Worm (Caenorhabditis elegans) whole organism, L1 larva: ENCODE data around the gene hlh-4.
A peak's percentile ranks its signal among the peaks of the same experiment; 100 is the strongest.

Experiments used
- F16B12.6 ChIP-seq: fragments of 150-350 bp; optimal IDR thresholded peaks from 2 replicates; lab custom pipeline; 2014; ENCODE audit warnings: missing biosample characterization, missing genetic modification characterization
- Y116A8C.19 ChIP-seq: sonication (generic microtip); optimal IDR thresholded peaks from 2 replicates; lab custom pipeline; 2016; ENCODE audit warnings: missing compliant biosample characterization, missing genetic modification characterization, borderline replicate concordance
- aha-1 ChIP-seq: fragments of 150-350 bp; optimal IDR thresholded peaks from 2 replicates; lab custom pipeline; 2014; ENCODE audit warnings: missing biosample characterization, missing genetic modification characterization
- alr-1 ChIP-seq: fragments of 200-800 bp; sonication (Bioruptor generic); optimal IDR thresholded peaks from 2 replicates; lab custom pipeline; 2018; ENCODE audit warnings: borderline replicate concordance, mild to moderate bottlenecking, missing genetic modification characterization, missing compliant biosample characterization
- aly-2 ChIP-seq: fragments of 150-350 bp; optimal IDR thresholded peaks from 2 replicates; lab custom pipeline; 2014; ENCODE audit warnings: missing biosample characterization, missing genetic modification characterization
- blmp-1 ChIP-seq: fragments of 150-350 bp; optimal IDR thresholded peaks from 2 replicates; lab custom pipeline; 2014; ENCODE audit warnings: missing biosample characterization, missing genetic modification characterization
- ceh-63 ChIP-seq: fragments of 200-800 bp; sonication (Bioruptor generic); optimal IDR thresholded peaks from 2 replicates; lab custom pipeline; 2018; ENCODE audit warnings: mild to moderate bottlenecking, missing genetic modification characterization, missing compliant biosample characterization
- ceh-8 ChIP-seq: fragments of 200-800 bp; sonication (Bioruptor generic); optimal IDR thresholded peaks from 2 replicates; lab custom pipeline; 2018; ENCODE audit warnings: mild to moderate bottlenecking, missing genetic modification characterization, moderate library complexity, missing compliant biosample characterization
- ceh-88 ChIP-seq: fragments of 200-800 bp; sonication (Bioruptor generic); IDR thresholded peaks from 2 replicates; pipeline ENCODE4 v1.3.6; 2022; ENCODE audit warnings: missing genetic modification characterization, missing compliant biosample characterization
- egl-13 ChIP-seq: sonication (generic microtip); optimal IDR thresholded peaks from 2 replicates; lab custom pipeline; 2016; ENCODE audit warnings: missing genotype, missing genetic modification reagents, missing genetic modification characterization, missing compliant biosample characterization
- egl-27 ChIP-seq, 2 experiments: fragments of 150-350 bp in 1 of 2; sonication (generic microtip); optimal IDR thresholded peaks; 3 replicates each; lab custom pipeline; 2017 to 2018; ENCODE audit warnings: missing biosample characterization in 2 of 2, missing genetic modification characterization in 2 of 2, missing genetic modification reagents in 2 of 2
- elt-2 ChIP-seq: sonication (generic microtip); optimal IDR thresholded peaks from 2 replicates; lab custom pipeline; 2016; ENCODE audit warnings: missing genetic modification characterization, mild to moderate bottlenecking, inconsistent platforms, missing compliant biosample characterization, missing genetic modification reagents
- fkh-10 ChIP-seq: sonication (generic microtip); optimal IDR thresholded peaks from 2 replicates; lab custom pipeline; 2017; ENCODE audit warnings: missing biosample characterization, missing genetic modification reagents, missing genetic modification characterization
- fos-1 ChIP-seq: fragments of 150-350 bp; optimal IDR thresholded peaks from 2 replicates; lab custom pipeline; 2014; ENCODE audit warnings: missing biosample characterization, missing genetic modification characterization
- grh-1 ChIP-seq: fragments of 200-800 bp; sonication (Bioruptor generic); IDR thresholded peaks from 2 replicates; pipeline ENCODE4 v1.3.6; 2022; ENCODE audit warnings: missing genetic modification reagents, missing genetic modification characterization, missing compliant biosample characterization
- hlh-17 ChIP-seq: fragments of 200-800 bp; sonication (Bioruptor generic); optimal IDR thresholded peaks from 2 replicates; lab custom pipeline; 2018; ENCODE audit warnings: missing genetic modification characterization, mild to moderate bottlenecking, missing compliant biosample characterization, moderate library complexity, borderline replicate concordance
- irx-1 ChIP-seq: sonication (generic microtip); optimal IDR thresholded peaks from 2 replicates; lab custom pipeline; 2016; ENCODE audit warnings: missing genetic modification characterization, missing compliant biosample characterization
- lin-13 ChIP-seq: fragments of 150-350 bp; optimal IDR thresholded peaks from 2 replicates; lab custom pipeline; 2014; ENCODE audit warnings: missing biosample characterization, missing genetic modification reagents, missing genetic modification characterization
- lin-35 ChIP-seq, 2 experiments: fragments of 150-350 bp; optimal IDR thresholded peaks; 2 replicates each; lab custom pipeline; 2014; ENCODE audit warnings: missing biosample characterization in 2 of 2, missing genetic modification characterization in 2 of 2, missing genetic modification reagents in 2 of 2
- lin-39 ChIP-seq: fragments of 150-350 bp; optimal IDR thresholded peaks from 2 replicates; lab custom pipeline; 2014; ENCODE audit warnings: missing biosample characterization, missing genetic modification reagents, missing genetic modification characterization
- lir-3 ChIP-seq: sonication (generic microtip); optimal IDR thresholded peaks from 2 replicates; lab custom pipeline; 2016; ENCODE audit warnings: mild to moderate bottlenecking, missing genetic modification characterization, moderate library complexity, missing compliant biosample characterization; ENCODE audit not compliant: poor library complexity
- mab-9 ChIP-seq: fragments of 200-800 bp; sonication (Bioruptor generic); IDR thresholded peaks from 2 replicates; pipeline ENCODE4 v1.3.6; 2022; ENCODE audit warnings: missing genetic modification reagents, missing genetic modification characterization, missing compliant biosample characterization
- mdl-1 ChIP-seq, 2 experiments: fragments of 150-350 bp; optimal IDR thresholded peaks; 2 replicates each; lab custom pipeline; 2014 to 2017; ENCODE audit warnings: missing biosample characterization in 2 of 2, missing genetic modification characterization in 2 of 2, inconsistent platforms in 1 of 2
- mef-2 ChIP-seq: fragments of 150-350 bp; optimal IDR thresholded peaks from 2 replicates; lab custom pipeline; 2014; ENCODE audit warnings: missing biosample characterization, missing genetic modification characterization
- mep-1 ChIP-seq: fragments of 150-350 bp; optimal IDR thresholded peaks from 2 replicates; lab custom pipeline; 2014; ENCODE audit warnings: missing biosample characterization, missing genetic modification characterization
- nhr-11 ChIP-seq: fragments of 150-350 bp; optimal IDR thresholded peaks from 2 replicates; lab custom pipeline; 2014; ENCODE audit warnings: missing biosample characterization, missing genetic modification characterization
- nhr-12 ChIP-seq: sonication (generic microtip); optimal IDR thresholded peaks from 2 replicates; lab custom pipeline; 2017; ENCODE audit warnings: missing biosample characterization, missing genetic modification characterization
- nhr-237 ChIP-seq: fragments of 150-350 bp; optimal IDR thresholded peaks from 2 replicates; lab custom pipeline; 2014; ENCODE audit warnings: missing biosample characterization, missing genetic modification characterization
- nhr-28 ChIP-seq: fragments of 150-350 bp; optimal IDR thresholded peaks from 2 replicates; lab custom pipeline; 2014; ENCODE audit warnings: missing biosample characterization, missing genetic modification characterization
- nhr-71 ChIP-seq: sonication (generic microtip); optimal IDR thresholded peaks from 2 replicates; lab custom pipeline; 2016; ENCODE audit warnings: mild to moderate bottlenecking, missing genetic modification characterization, moderate library complexity, missing compliant biosample characterization
- nhr-76 ChIP-seq: sonication (generic microtip); optimal IDR thresholded peaks from 2 replicates; lab custom pipeline; 2017; ENCODE audit warnings: missing biosample characterization, missing genetic modification characterization
- nhr-84 ChIP-seq: sonication (generic microtip); optimal IDR thresholded peaks from 2 replicates; lab custom pipeline; 2017; ENCODE audit warnings: missing biosample characterization, missing genetic modification characterization
- nhr-85 ChIP-seq: sonication (generic microtip); peaks from one replicate; lab custom pipeline; 2016; ENCODE audit warnings: missing genetic modification characterization, inconsistent platforms, missing compliant biosample characterization
- nhr-90 ChIP-seq: sonication (generic microtip); optimal IDR thresholded peaks from 2 replicates; lab custom pipeline; 2016; ENCODE audit warnings: mild to moderate bottlenecking, missing genetic modification characterization, missing compliant biosample characterization; ENCODE audit not compliant: poor library complexity
- pag-3 ChIP-seq: sonication (generic microtip); optimal IDR thresholded peaks from 2 replicates; lab custom pipeline; 2017; ENCODE audit warnings: missing genetic modification characterization, mild to moderate bottlenecking, missing compliant biosample characterization, antibody characterized with exemption, borderline replicate concordance; ENCODE audit not compliant: insufficient read depth
- pqm-1 ChIP-seq: sonication (generic microtip); optimal IDR thresholded peaks from 3 replicates; lab custom pipeline; 2017; ENCODE audit warnings: missing biosample characterization, missing genetic modification characterization
- skn-1 ChIP-seq: fragments of 150-350 bp; optimal IDR thresholded peaks from 2 replicates; lab custom pipeline; 2014; ENCODE audit warnings: missing biosample characterization, missing genetic modification characterization
- snu-23 ChIP-seq: sonication (generic microtip); optimal IDR thresholded peaks from 2 replicates; lab custom pipeline; 2016; ENCODE audit warnings: missing genetic modification characterization, missing compliant biosample characterization
- sup-37 ChIP-seq: fragments of 200-800 bp; sonication (Bioruptor generic); optimal IDR thresholded peaks from 2 replicates; lab custom pipeline; 2018; ENCODE audit warnings: mild to moderate bottlenecking, missing genetic modification characterization, missing compliant biosample characterization
- tbx-2 ChIP-seq: sonication (generic microtip); optimal IDR thresholded peaks from 2 replicates; lab custom pipeline; 2016; ENCODE audit warnings: missing genetic modification characterization, missing compliant biosample characterization
- tlp-1 ChIP-seq: fragments of 150-350 bp; optimal IDR thresholded peaks from 2 replicates; lab custom pipeline; 2014; ENCODE audit warnings: missing biosample characterization, missing genetic modification characterization
- unc-130 ChIP-seq: fragments of 150-350 bp; optimal IDR thresholded peaks from 2 replicates; lab custom pipeline; 2017; ENCODE audit warnings: missing biosample characterization, missing genetic modification characterization, inconsistent platforms
- unc-30 ChIP-seq: sonication (generic microtip); optimal IDR thresholded peaks from 2 replicates; lab custom pipeline; 2017; ENCODE audit warnings: missing biosample characterization, missing genetic modification characterization
- unc-62 ChIP-seq: fragments of 150-350 bp; optimal IDR thresholded peaks from 2 replicates; lab custom pipeline; 2014; ENCODE audit warnings: missing biosample characterization, missing genetic modification reagents, missing genetic modification characterization
- unc-98 ChIP-seq: fragments of 200-800 bp; sonication (Bioruptor generic); IDR thresholded peaks from 2 replicates; pipeline ENCODE4 v1.3.6; 2022; ENCODE audit warnings: missing genetic modification characterization, missing compliant biosample characterization
- vab-15 ChIP-seq: sonication (generic microtip); optimal IDR thresholded peaks from 2 replicates; lab custom pipeline; 2017; ENCODE audit warnings: missing genotype, mild to moderate bottlenecking, missing genetic modification characterization, missing compliant biosample characterization
- xbp-1 ChIP-seq: sonication (generic microtip); optimal IDR thresholded peaks from 2 replicates; lab custom pipeline; 2016; ENCODE audit warnings: missing genetic modification characterization, missing compliant biosample characterization
- zip-4 ChIP-seq: fragments of 200-800 bp; sonication (Bioruptor generic); optimal IDR thresholded peaks from 2 replicates; lab custom pipeline; 2018; ENCODE audit warnings: mild to moderate bottlenecking, missing genetic modification characterization, moderate library complexity, missing compliant biosample characterization

The hlh-4 gene

DNA sequence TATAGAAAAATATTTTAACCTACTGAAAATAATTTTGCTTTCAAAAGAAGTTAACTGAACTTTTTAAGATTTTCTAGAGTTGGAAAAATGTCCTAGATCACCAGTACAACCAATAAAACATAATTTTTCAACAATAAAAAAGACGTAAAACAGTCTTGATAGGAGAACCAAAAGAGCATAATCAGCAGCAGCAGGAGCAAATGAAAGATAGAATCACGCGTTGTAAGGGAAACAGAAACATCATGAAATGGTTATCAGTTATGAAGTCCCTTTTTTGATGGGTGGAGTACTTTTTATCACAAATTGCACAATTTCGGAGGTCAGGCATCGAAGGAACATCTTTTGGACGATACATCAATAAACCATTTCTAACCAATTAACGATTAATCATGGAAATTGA is 16.9 kb downstream of the hlh-4 start (continued):
- TF ChIP-seq lin-35 (GFP tag; optimal IDR thresholded peaks at IDR 0.05; lab: Kevin White, UChicago) (peak in 1 of 2 experiments; percentile 26), tbx-2 (no peak), snu-23 (GFP tag; lab: Kevin White, UChicago) (no peak)
- TF ChIP-seq, all 84 proteins: peak for 6

- TF ChIP-seq ceh-88 (GFP tag; lab: Robert Waterston, UW) = no peak
- TF ChIP-seq elt-2 (tag; lab: Kevin White, UChicago) = peak; percentile 39
Observed at ce11 chrIII:9720191-9720590, 18.7 kb downstream of the hlh-4 start, which contains the start of gene ncx-7. TSS of gene ncx-7 (minus strand) at chrIII:9720291.

ce11 chrIII:9717243-9717642 is 21.6 kb downstream of the hlh-4 start:
- TF ChIP-seq egl-13 (tag; lab: Kevin White, UChicago) (peak; percentile 20), mdl-1 (tag; optimal IDR thresholded peaks at IDR 0.05; lab: Kevin White, UChicago) (peak in 1 of 2 experiments; percentile 54), F16B12.6 (tag; lab: Kevin White, UChicago) (peak; percentile 18), nhr-85 (tag; lab: Kevin White, UChicago) (peak; percentile 88), ceh-63 (GFP tag; lab: Kevin White, UChicago) (no peak), fkh-10 (GFP tag; lab: Kevin White, UChicago) (no peak), fos-1 (tag; lab: Kevin White, UChicago) (peak; percentile 44), grh-1 (GFP tag; lab: Robert Waterston, UW) (peak; percentile 62), unc-30 (tag; lab: Kevin White, UChicago) (no peak), lir-3 (tag; lab: Kevin White, UChicago) (peak; percentile 31), unc-98 (GFP tag; lab: Robert Waterston, UW) (no peak; the same call in 1 of the 2 replicates), aly-2 (tag; lab: Kevin White, UChicago) (peak; percentile 77), alr-1 (tag; lab: Kevin White, UChicago) (no peak), tbx-2 (peak; percentile 60), nhr-90 (peak; percentile 91), irx-1 (tag; lab: Kevin White, UChicago) (peak; percentile 71), mab-9 (GFP tag; lab: Robert Waterston, UW) (no peak), mep-1 (tag; lab: Kevin White, UChicago) (peak; percentile 14), xbp-1 (tag; lab: Kevin White, UChicago) (peak; percentile 58), lin-13 (GFP tag; lab: Kevin White, UChicago) (no peak), vab-15 (tag; lab: Kevin White, UChicago) (no peak), nhr-11 (tag; lab: Kevin White, UChicago) (no peak), nhr-84 (tag; lab: Kevin White, UChicago) (no peak), skn-1 (tag; lab: Kevin White, UChicago) (no peak), mef-2 (tag; lab: Kevin White, UChicago) (no peak), nhr-76 (tag; lab: Kevin White, UChicago) (no peak), nhr-71 (peak; percentile 89), Y116A8C.19 (no peak), hlh-17 (GFP tag; lab: Kevin White, UChicago) (no peak), unc-62 (no peak), aha-1 (no peak), egl-27 (tag; optimal IDR thresholded peaks at IDR 0.05; lab: Kevin White, UChicago) (no peak), unc-130 (tag; lab: Kevin White, UChicago) (no peak), zip-4 (peak; percentile 64), pqm-1 (no peak), lin-35 (GFP tag; optimal IDR thresholded peaks at IDR 0.05; lab: Kevin White, UChicago) (peak in 1 of 2 experiments; percentile 69), nhr-12 (no peak), lin-39 (peak; percentile 56), pag-3 (no peak), sup-37 (peak; percentile 55), nhr-237 (tag; lab: Kevin White, UChicago) (no peak), blmp-1 (tag; lab: Kevin White, UChicago) (no peak), nhr-28 (tag; lab: Kevin White, UChicago) (no peak), ceh-8 (GFP tag; lab: Kevin White, UChicago) (peak; percentile 8), tlp-1 (no peak)
